Fruit fly (Drosophila melanogaster): Measurements from ENCODE around the gene Ssb-c31a.

Gene Ssb-c31a

dm6 chr2L:8198757-8199156, 12.4 kb upstream of the Ssb-c31a start, which contains the start of gene PGAP5 (continued):
- TF ChIP-seq Usf (GFP tag; optimal IDR thresholded peaks at IDR 0.05) = no peak
- TF ChIP-seq disco-r (GFP tag; optimal IDR thresholded peaks at IDR 0.05) = no peak
- peak; percentile 34 for TF ChIP-seq CG16863 (GFP tag; optimal IDR thresholded peaks at IDR 0.05)
- peak; percentile 30 for TF ChIP-seq gfzf (GFP tag; optimal IDR thresholded peaks at IDR 0.05)
- peak; percentile 61 for TF ChIP-seq Sin3A (optimal IDR thresholded peaks at IDR 0.05)
- no peak for TF ChIP-seq esg (GFP tag; conservative IDR thresholded peaks at IDR 0.05)
- peak; percentile 97 for TF ChIP-seq amos (GFP tag; IDR thresholded peaks at IDR 0.05; ENCODE audit: partially characterized antibody)
- TF ChIP-seq YL-1 (GFP tag; optimal IDR thresholded peaks at IDR 0.05) = peak; percentile 29
- TF ChIP-seq lilli (GFP tag; optimal IDR thresholded peaks at IDR 0.05) = peak; percentile 44
- TF ChIP-seq CG7987 (GFP tag; optimal IDR thresholded peaks at IDR 0.05) = no peak
- peak; percentile 56 for TF ChIP-seq Myb (GFP tag; optimal IDR thresholded peaks at IDR 0.05)
- TF ChIP-seq aop (GFP tag; IDR thresholded peaks at IDR 0.05) = peak; percentile 22; the same call in 1 of the 2 replicates
- no peak for TF ChIP-seq CG16779 (GFP tag; IDR thresholded peaks at IDR 0.05)
- peak; percentile 10 for TF ChIP-seq CG18011 (GFP tag; optimal IDR thresholded peaks at IDR 0.05)
- TF ChIP-seq HLH54F (GFP tag; optimal IDR thresholded peaks at IDR 0.05) = no peak
- TF ChIP-seq CG15601 (tag; optimal IDR thresholded peaks at IDR 0.05) = no peak
- no peak for TF ChIP-seq gce (GFP tag; IDR thresholded peaks at IDR 0.05)
- no peak for TF ChIP-seq CG8089 (GFP tag; optimal IDR thresholded peaks at IDR 0.05)
- TF ChIP-seq CG10267 (tag; optimal IDR thresholded peaks at IDR 0.05) = peak; percentile 93
- TF ChIP-seq Hand (GFP tag; optimal IDR thresholded peaks at IDR 0.05) = no peak
- TF ChIP-seq CG3163 (GFP tag; optimal IDR thresholded peaks at IDR 0.05) = no peak
- TF ChIP-seq CG11695 (GFP tag; IDR thresholded peaks at IDR 0.05) = no peak
- no peak for TF ChIP-seq Hmr (GFP tag; optimal IDR thresholded peaks at IDR 0.05)
- TF ChIP-seq bbx (GFP tag; IDR thresholded peaks at IDR 0.05; ENCODE audit: partially characterized antibody) = peak; percentile 94
- TF ChIP-seq Stat92E (GFP tag; optimal IDR thresholded peaks at IDR 0.05) = no peak
- TF ChIP-seq ind (GFP tag; optimal IDR thresholded peaks at IDR 0.05) = no peak
- TF ChIP-seq CG12071 (GFP tag; optimal IDR thresholded peaks at IDR 0.05) = no peak
- TF ChIP-seq bigmax (GFP tag; optimal IDR thresholded peaks at IDR 0.05) = no peak
- no peak for TF ChIP-seq B-H1 (GFP tag; IDR thresholded peaks at IDR 0.05)
- no peak for TF ChIP-seq CG8924 (tag; optimal IDR thresholded peaks at IDR 0.05)
- peak; percentile 91 for TF ChIP-seq BEAF-32 (GFP tag; optimal IDR thresholded peaks at IDR 0.05)
- TF ChIP-seq CG15514 (GFP tag; optimal IDR thresholded peaks at IDR 0.05) = peak; percentile 69
- no peak for TF ChIP-seq Doc2 (GFP tag; IDR thresholded peaks at IDR 0.05)
- TF ChIP-seq crc (GFP tag; optimal IDR thresholded peaks at IDR 0.05) = no peak
- TF ChIP-seq Side (GFP tag; optimal IDR thresholded peaks at IDR 0.05) = no peak

- TF ChIP-seq CG16863 (GFP tag; optimal IDR thresholded peaks at IDR 0.05) (no peak), Lhr (GFP tag; optimal IDR thresholded peaks at IDR 0.05) (no peak), nom (GFP tag; optimal IDR thresholded peaks at IDR 0.05) (peak; percentile 69)
Observed at dm6 chr2L:8202569-8202968, 8.6 kb upstream of the Ssb-c31a start.

dm6 chr2L:8203748-8204147, 7.4 kb upstream of the Ssb-c31a start:
- TF ChIP-seq Mad (GFP tag; optimal IDR thresholded peaks at IDR 0.05) (no peak), HmgD (GFP tag; optimal IDR thresholded peaks at IDR 0.05) (no peak), bowl (GFP tag; IDR thresholded peaks at IDR 0.05) (no peak), CG31388 (GFP tag; optimal IDR thresholded peaks at IDR 0.05) (no peak), CG2678 (tag; optimal IDR thresholded peaks at IDR 0.05) (peak; percentile 31), CG15269 (tag; optimal IDR thresholded peaks at IDR 0.05) (no peak), D19A (tag; optimal IDR thresholded peaks at IDR 0.05) (no peak), CkIIα-i1 (GFP tag; IDR thresholded peaks at IDR 0.05) (no peak), Drgx (GFP tag; IDR thresholded peaks at IDR 0.05) (no peak), Six4 (GFP tag; optimal IDR thresholded peaks at IDR 0.05) (no peak), Ets65A (GFP tag) (no peak), HLH4C (GFP tag; IDR thresholded peaks at IDR 0.05; ENCODE audit: partially characterized antibody) (no peak), B-H2 (GFP tag; optimal IDR thresholded peaks at IDR 0.05) (peak; percentile 2), slbo (GFP tag; IDR thresholded peaks at IDR 0.05) (no peak), exex (tag; optimal IDR thresholded peaks at IDR 0.05) (peak; percentile 6)

All from whole organism, embryonic.